Worm (Caenorhabditis elegans) whole organism, midembryonic: ENCODE data around the gene prp-3.
A peak's percentile ranks its signal among the peaks of the same experiment; 100 is the strongest.

Source experiments
- T22C8.4 ChIP-seq: fragments of 200-800 bp; sonication (Bioruptor generic); IDR thresholded peaks from 2 replicates; pipeline ENCODE4 v1.3.6; 2022; ENCODE audit warnings: missing genetic modification characterization, missing compliant biosample characterization
- cog-1 ChIP-seq: sonication (generic microtip); optimal IDR thresholded peaks from 2 replicates; lab custom pipeline; 2016; ENCODE audit warnings: missing genetic modification characterization, missing compliant biosample characterization
- flt-1 ChIP-seq: fragments of 200-800 bp; sonication (Bioruptor generic); IDR thresholded peaks from 2 replicates; pipeline ENCODE4 v1.3.6; 2022; ENCODE audit warnings: missing genetic modification characterization, missing compliant biosample characterization
- klf-2 ChIP-seq: fragments of 200-800 bp; sonication (Bioruptor generic); conservative IDR thresholded peaks from 2 replicates; pipeline ENCODE4 v1.3.6; 2022; ENCODE audit warnings: missing genetic modification reagents, missing genetic modification characterization, missing compliant biosample characterization
- med-1 ChIP-seq: sonication (generic microtip); optimal IDR thresholded peaks from 2 replicates; lab custom pipeline; 2017; ENCODE audit warnings: missing genetic modification characterization, mild to moderate bottlenecking, missing compliant biosample characterization, antibody characterized with exemption, missing genetic modification reagents; ENCODE audit not compliant: insufficient read depth
- ref-1 ChIP-seq: fragments of 200-800 bp; sonication (Bioruptor generic); conservative IDR thresholded peaks from 2 replicates; pipeline ENCODE4 v1.3.6; 2022; ENCODE audit warnings: missing genetic modification reagents, missing genetic modification characterization, missing compliant biosample characterization
- tab-1 ChIP-seq: fragments of 200-800 bp; sonication (Bioruptor generic); IDR thresholded peaks from 2 replicates; pipeline ENCODE4 v1.3.6; 2022; ENCODE audit warnings: missing genetic modification characterization, missing compliant biosample characterization
- ztf-23 ChIP-seq: fragments of 200-800 bp; sonication (Bioruptor generic); IDR thresholded peaks from 2 replicates; pipeline ENCODE4 v1.3.6; 2022; ENCODE audit warnings: missing genetic modification reagents, missing genetic modification characterization, missing compliant biosample characterization
- ztf-29 ChIP-seq: fragments of 200-800 bp; sonication (Bioruptor generic); IDR thresholded peaks from 2 replicates; pipeline ENCODE4 v1.3.6; 2022; ENCODE audit warnings: missing genetic modification reagents, missing genetic modification characterization, missing compliant biosample characterization

The prp-3 gene

DNA sequence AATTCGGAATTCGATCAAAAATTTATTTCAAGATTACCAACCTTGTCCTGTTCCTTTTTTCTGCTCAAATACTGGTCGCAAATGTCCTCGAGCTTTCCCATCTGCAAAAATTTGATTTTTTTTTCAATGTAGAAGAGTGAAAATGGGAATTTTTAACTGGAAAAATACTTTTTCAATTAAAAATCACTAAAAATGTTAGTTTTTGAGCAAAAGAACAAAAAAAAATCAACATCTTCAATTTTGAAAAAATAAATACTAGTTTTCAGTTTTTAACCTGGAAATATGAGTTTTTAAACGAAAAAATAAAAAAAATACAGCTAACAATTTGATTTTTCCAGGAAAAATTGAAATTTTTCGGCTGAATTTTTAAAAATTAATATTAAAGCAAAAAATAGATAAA is at the start of gene prp-3:
Gene prp-3, minus strand, starts transcription at position 101 of the 400 bp plus-strand sequence.
- no peak for TF ChIP-seq ztf-29

DNA sequence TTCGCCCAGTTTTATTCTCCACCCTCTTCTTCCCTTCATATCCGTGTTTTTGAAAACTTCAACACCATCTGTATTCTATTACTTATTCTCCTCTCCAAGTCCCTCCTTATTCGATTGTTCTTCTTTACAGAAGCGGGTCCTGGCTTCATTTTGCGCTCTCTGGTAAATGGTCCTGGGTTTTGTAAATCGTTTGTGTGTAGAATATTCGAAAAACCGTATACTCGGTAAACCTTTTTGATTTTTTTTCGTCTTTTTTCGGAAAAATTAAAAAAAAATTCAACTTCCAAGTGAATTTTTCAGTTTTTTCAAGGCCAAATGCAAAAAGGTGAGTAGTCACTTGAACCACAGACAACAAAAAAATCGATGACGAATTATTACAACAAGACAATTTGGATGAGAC is 47.2 kb upstream of the prp-3 start, which contains the start of gene D2045.9:
Gene D2045.9, plus strand, starts transcription at position 301 of the 400 bp plus-strand sequence.
- TF ChIP-seq flt-1 (GFP tag; lab: Robert Waterston, UW) (no peak), med-1 (no peak), ref-1 (GFP tag; lab: Robert Waterston, UW) (no peak), ztf-23 (GFP tag; lab: Robert Waterston, UW) (no peak), klf-2 (GFP tag; lab: Robert Waterston, UW) (no peak), T22C8.4 (no peak), cog-1 (no peak), ztf-29 (no peak)

DNA sequence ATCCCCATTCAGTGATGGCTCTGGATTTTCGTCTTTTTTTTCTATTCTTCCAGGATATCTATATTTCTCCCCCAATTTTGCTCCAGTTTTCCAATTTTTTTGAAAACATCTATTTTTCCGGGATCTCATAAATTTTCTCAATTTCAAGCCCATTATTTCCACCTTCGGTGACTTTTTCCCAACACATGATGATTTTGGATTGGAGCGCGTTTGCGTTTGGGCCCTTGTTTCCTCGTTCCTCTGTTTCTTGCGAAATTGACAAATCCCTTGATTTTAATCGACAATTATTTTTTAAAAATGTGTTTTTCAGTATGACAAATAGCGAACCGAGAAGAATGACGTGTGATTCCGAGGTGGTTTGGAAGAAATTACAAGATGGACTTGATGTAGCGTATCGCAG is 43.1 kb upstream of the prp-3 start, which contains the start of gene cul-1:
Gene cul-1, plus strand, starts transcription at position 311 of the 400 bp plus-strand sequence.
- TF ChIP-seq T22C8.4 (no peak), klf-2 (GFP tag; lab: Robert Waterston, UW) (no peak), ref-1 (GFP tag; lab: Robert Waterston, UW) (no peak), med-1 (no peak), ztf-29 (no peak), flt-1 (GFP tag; lab: Robert Waterston, UW) (no peak), cog-1 (no peak), ztf-23 (GFP tag; lab: Robert Waterston, UW) (no peak), tab-1 (GFP tag; lab: Robert Waterston, UW) (no peak)

DNA sequence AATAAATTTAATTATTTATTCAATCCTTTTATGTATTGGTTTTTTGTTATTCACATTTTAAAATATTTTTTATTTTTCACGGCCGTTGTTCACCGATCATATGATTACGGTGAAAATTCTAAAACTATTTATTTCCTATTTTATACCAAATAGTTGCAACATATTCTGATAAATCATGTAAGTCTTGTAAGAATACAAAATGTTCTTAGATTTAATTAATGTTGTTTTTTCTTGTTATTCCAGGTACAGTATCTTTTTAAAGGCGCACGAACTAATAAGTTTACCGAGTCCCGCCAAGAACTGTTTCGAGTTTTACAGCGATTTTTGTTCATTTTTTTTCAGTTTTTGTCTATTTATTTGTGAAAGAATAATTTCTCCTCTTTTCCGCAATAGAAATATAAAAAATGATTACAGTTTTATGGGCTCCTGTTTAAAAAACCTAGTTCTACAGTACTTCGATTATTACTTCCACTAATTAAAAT is 41.8 kb upstream of the prp-3 start, which contains the start of gene D2045.5:
Gene D2045.5, minus strand, starts transcription at position 51 of the 482 bp plus-strand sequence.
- TF ChIP-seq ztf-29 (no peak), flt-1 (GFP tag; lab: Robert Waterston, UW) (no peak), T22C8.4 (no peak), tab-1 (GFP tag; lab: Robert Waterston, UW) (no peak), cog-1 (no peak), ref-1 (GFP tag; lab: Robert Waterston, UW) (no peak), ztf-23 (GFP tag; lab: Robert Waterston, UW) (no peak), klf-2 (GFP tag; lab: Robert Waterston, UW) (no peak), med-1 (no peak)

DNA sequence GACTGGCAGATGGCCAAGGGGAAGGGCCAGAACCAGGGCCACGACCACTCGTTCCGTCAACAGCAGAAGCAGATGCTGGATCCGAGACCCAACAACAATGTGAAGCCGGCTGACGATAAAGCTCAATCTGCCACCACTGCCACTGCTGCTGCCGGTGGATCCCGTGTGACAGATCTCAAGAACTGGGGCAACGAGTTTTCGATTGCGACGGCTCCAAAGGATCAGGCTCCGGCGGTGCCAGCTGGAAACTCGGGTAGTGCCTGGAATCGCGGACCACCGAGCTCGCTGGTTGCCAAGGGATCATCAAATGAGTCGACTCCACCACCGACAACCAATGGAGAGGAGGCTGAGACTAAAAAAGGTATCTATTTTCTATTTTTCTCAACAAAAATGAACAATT is 36.7 kb upstream of the prp-3 start:
- TF ChIP-seq ztf-23 (GFP tag; lab: Robert Waterston, UW) (no peak), ref-1 (GFP tag; lab: Robert Waterston, UW) (no peak), med-1 (no peak), flt-1 (GFP tag; lab: Robert Waterston, UW) (no peak), tab-1 (GFP tag; lab: Robert Waterston, UW) (no peak), ztf-29 (no peak), T22C8.4 (no peak), klf-2 (GFP tag; lab: Robert Waterston, UW) (no peak), cog-1 (no peak)

DNA sequence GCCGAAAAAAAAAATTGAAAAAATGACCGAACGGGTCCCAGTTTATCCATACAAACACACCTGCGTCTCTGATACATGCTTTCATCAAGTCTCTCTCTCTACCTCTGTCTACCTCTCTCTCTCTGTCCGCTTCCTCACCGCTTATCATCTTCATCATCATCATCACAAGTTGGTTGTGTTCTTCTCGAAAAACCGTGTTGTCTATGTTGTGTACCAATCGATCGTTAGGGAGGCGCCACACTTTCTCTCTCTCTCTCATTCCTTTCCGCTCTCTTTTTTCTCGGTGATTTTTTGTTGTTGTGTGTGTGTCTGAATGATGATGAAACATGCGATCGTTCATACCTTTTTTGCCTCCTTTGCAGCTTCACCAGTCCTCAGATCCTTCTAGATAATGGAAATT is 35.9 kb upstream of the prp-3 start:
- TF ChIP-seq ztf-23 (GFP tag; lab: Robert Waterston, UW), result no peak
- no peak for TF ChIP-seq T22C8.4
- TF ChIP-seq ref-1 (GFP tag; lab: Robert Waterston, UW), result no peak
- TF ChIP-seq med-1, result no peak
- no peak for TF ChIP-seq klf-2 (GFP tag; lab: Robert Waterston, UW)
- TF ChIP-seq tab-1 (GFP tag; lab: Robert Waterston, UW), result no peak
- TF ChIP-seq cog-1, result no peak
- no peak for TF ChIP-seq ztf-29
- no peak for TF ChIP-seq flt-1 (GFP tag; lab: Robert Waterston, UW)

DNA sequence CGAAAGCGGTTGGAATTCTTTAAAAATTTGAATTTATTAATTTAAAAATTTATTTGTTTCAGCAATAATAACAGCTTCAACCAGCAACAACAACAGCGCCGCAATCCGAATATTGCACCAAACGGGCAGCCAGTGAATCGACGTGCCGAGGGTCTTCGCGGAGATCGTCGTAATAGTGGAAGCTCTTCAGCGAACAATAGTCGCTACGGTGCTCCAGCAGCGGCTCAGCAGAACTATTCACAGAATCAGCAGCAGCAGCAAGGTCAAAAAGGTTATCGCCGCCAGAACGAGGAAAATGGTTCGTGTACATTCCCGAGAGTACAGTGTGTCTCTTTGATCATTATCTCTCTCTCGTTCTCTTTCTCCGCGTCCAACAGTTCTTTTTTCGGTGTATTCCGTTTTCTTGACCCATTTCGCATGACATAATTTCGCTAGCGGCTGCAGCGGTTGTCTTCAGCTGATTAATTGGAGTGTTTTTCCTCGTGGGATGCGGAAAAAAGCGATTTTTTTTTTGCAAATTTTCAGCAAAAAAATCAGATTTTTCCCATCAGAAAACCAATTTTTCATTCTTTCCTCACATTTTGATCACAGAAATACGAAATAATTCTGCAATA is 35.3 kb upstream of the prp-3 start:
- TF ChIP-seq ztf-23 (GFP tag; lab: Robert Waterston, UW) (no peak), flt-1 (GFP tag; lab: Robert Waterston, UW) (no peak), tab-1 (GFP tag; lab: Robert Waterston, UW) (no peak), klf-2 (GFP tag; lab: Robert Waterston, UW) (no peak)

DNA sequence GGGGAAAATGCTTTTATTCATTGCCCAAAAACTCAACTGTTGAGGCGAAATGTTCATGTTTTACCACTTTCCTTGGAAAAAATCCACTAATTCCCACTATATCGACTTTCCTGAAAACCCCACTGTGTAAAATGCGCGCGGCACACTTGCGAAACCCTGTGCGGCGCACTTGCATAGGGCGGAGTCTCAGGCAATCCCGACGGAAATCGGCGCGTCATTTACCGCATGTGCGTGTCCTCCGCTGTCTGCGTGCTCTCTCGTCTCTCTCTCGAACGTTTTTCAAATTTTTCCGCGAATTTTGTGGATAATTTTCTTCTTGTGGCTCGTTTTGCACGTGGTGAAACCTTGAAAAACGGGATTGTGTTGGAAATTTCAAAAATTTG is 33.4 kb upstream of the prp-3 start, which contains the start of gene atx-2:
Gene atx-2, plus strand, starts transcription at position 226 of the 383 bp plus-strand sequence.
- TF ChIP-seq T22C8.4 (peak; percentile 98), tab-1 (GFP tag; lab: Robert Waterston, UW) (peak; percentile 98), ztf-23 (GFP tag; lab: Robert Waterston, UW) (peak; percentile 98), cog-1 (peak; percentile 95), med-1 (peak; percentile 99), ref-1 (GFP tag; lab: Robert Waterston, UW) (peak; percentile 91), flt-1 (GFP tag; lab: Robert Waterston, UW) (peak; percentile 99), ztf-29 (peak; percentile 98), klf-2 (GFP tag; lab: Robert Waterston, UW) (peak; percentile 99)

DNA sequence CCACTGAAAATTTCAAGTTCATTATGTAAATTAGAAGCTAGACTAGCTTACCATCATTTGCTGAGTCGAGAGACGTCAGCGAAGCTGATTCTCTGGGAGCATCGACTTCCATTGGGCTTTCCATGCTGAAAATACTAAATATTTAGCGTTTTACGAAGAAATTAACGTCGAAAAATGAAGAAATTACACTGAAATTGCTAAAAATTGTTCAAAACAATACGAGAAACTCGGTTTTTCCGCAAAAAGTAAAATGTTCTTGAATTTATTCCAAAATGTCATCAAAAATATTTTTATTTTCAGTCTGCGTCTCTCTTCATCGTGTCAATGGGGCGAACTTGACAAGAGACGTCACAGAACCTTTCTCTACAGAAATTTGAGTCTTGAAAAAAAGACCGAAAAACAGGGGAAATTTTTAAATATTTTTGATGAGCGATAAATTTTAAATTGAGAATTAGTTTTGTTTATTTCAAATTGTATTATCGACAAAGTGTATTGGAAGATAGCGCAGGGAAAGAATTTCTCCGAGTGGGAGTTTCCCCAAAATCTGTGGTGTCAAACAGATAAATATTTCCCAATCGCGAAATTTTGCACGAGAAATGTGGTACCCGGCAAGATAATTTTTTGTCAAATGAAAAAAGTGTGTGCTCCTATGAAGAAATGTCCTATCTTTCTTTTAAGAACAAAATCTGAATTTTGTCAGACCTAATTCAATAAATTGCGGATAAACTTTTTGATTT is 32.8 kb upstream of the prp-3 start, which contains the start of gene ecps-1:
Gene ecps-1, minus strand, starts transcription at position 125 of the 737 bp plus-strand sequence.
- TF ChIP-seq cog-1, result peak; percentile 59
- TF ChIP-seq T22C8.4, result 0 out of 2 replicates have a peak, but pooled peaks have one; percentile 6
- TF ChIP-seq ref-1 (GFP tag; lab: Robert Waterston, UW), result no peak
- TF ChIP-seq med-1, result no peak
- TF ChIP-seq flt-1 (GFP tag; lab: Robert Waterston, UW), result peak; percentile 77
- TF ChIP-seq klf-2 (GFP tag; lab: Robert Waterston, UW), result peak; percentile 79
- peak; percentile 90 for TF ChIP-seq ztf-23 (GFP tag; lab: Robert Waterston, UW)
- 0 out of 2 replicates have a peak, but pooled peaks have one; percentile 39 for TF ChIP-seq ztf-29
- TF ChIP-seq tab-1 (GFP tag; lab: Robert Waterston, UW), result no peak
